Worm (Caenorhabditis elegans): ENCODE data around the gene istr-1.

ce11 chrV:12716447-12716846, 18.8 kb downstream of the istr-1 start, which contains the start of gene str-178:
- TF ChIP-seq zip-5 (tag; optimal IDR thresholded peaks at IDR 0.05) (no peak), pag-3 (tag; optimal IDR thresholded peaks at IDR 0.05; ENCODE audit: borderline replicate concordance) (no peak), npax-4 (tag; optimal IDR thresholded peaks at IDR 0.05) (no peak), nhr-232 (tag; optimal IDR thresholded peaks at IDR 0.05) (no peak), eyg-1 (tag; optimal IDR thresholded peaks at IDR 0.05) (no peak), ama-1 (optimal IDR thresholded peaks at IDR 0.05) (no peak)
